Worm (Caenorhabditis elegans) whole organism, mixed stage, embryonic: ENCODE data around the gene C18A3.3.

Experiments
- M03D4.4 ChIP-seq: sonication (generic microtip); optimal IDR thresholded peaks from 2 replicates; lab custom pipeline; 2017; ENCODE audit warnings: mild to moderate bottlenecking, missing genetic modification characterization, missing compliant biosample characterization
- bed-3 ChIP-seq: fragments of 200-800 bp; sonication (Bioruptor generic); optimal IDR thresholded peaks from 3 replicates; lab custom pipeline; 2018; ENCODE audit warnings: mild to moderate bottlenecking, missing genetic modification characterization, moderate library complexity, missing compliant biosample characterization
- blmp-1 ChIP-seq: fragments of 150-350 bp; optimal IDR thresholded peaks from 2 replicates; lab custom pipeline; 2014; ENCODE audit warnings: missing biosample characterization, missing genetic modification characterization
- ceh-39 ChIP-seq: fragments of 150-350 bp; optimal IDR thresholded peaks from 2 replicates; lab custom pipeline; 2014; ENCODE audit warnings: missing biosample characterization, missing genetic modification characterization
- ceh-43 ChIP-seq: fragments of 200-800 bp; sonication (Bioruptor generic); optimal IDR thresholded peaks from 2 replicates; lab custom pipeline; 2018; ENCODE audit warnings: mild to moderate bottlenecking, missing genetic modification characterization, moderate library complexity, missing compliant biosample characterization
- ceh-83 ChIP-seq: fragments of 200-800 bp; sonication (Bioruptor generic); optimal IDR thresholded peaks from 2 replicates; lab custom pipeline; 2018; ENCODE audit warnings: mild to moderate bottlenecking, missing genetic modification characterization, missing compliant biosample characterization
- ces-1 ChIP-seq: fragments of 150-350 bp; optimal IDR thresholded peaks from 2 replicates; lab custom pipeline; 2014; ENCODE audit warnings: missing biosample characterization, missing genetic modification reagents, missing genetic modification characterization
- cnd-1 ChIP-seq: fragments of 200-800 bp; sonication (Bioruptor generic); optimal IDR thresholded peaks from 2 replicates; lab custom pipeline; 2018; ENCODE audit warnings: mild to moderate bottlenecking, missing genetic modification characterization, missing compliant biosample characterization
- drap-1 ChIP-seq: fragments of 200-800 bp; sonication (Bioruptor generic); optimal IDR thresholded peaks from 3 replicates; lab custom pipeline; 2018; ENCODE audit warnings: mild to moderate bottlenecking, missing genetic modification characterization, missing compliant biosample characterization
- elt-1 ChIP-seq: sonication (generic microtip); optimal IDR thresholded peaks from 2 replicates; lab custom pipeline; 2017; ENCODE audit warnings: missing genetic modification characterization, mild to moderate bottlenecking, missing compliant biosample characterization, antibody characterized with exemption, moderate library complexity, borderline replicate concordance; ENCODE audit not compliant: insufficient read depth
- elt-3 ChIP-seq: fragments of 150-350 bp; optimal IDR thresholded peaks from 2 replicates; lab custom pipeline; 2014; ENCODE audit warnings: missing biosample characterization, missing genetic modification characterization
- flh-1 ChIP-seq: fragments of 200-800 bp; sonication (Bioruptor generic); optimal IDR thresholded peaks from 2 replicates; lab custom pipeline; 2018; ENCODE audit warnings: mild to moderate bottlenecking, missing genetic modification characterization, moderate library complexity, missing compliant biosample characterization
- ham-2 ChIP-seq: fragments of 200-800 bp; sonication (Bioruptor generic); optimal IDR thresholded peaks from 2 replicates; lab custom pipeline; 2018; ENCODE audit warnings: mild to moderate bottlenecking, missing genetic modification characterization, missing compliant biosample characterization
- hlh-1 ChIP-seq: fragments of 150-350 bp; optimal IDR thresholded peaks from 2 replicates; lab custom pipeline; 2014; ENCODE audit warnings: missing biosample characterization, missing genetic modification reagents, missing genetic modification characterization
- lin-13 ChIP-seq: fragments of 150-350 bp; optimal IDR thresholded peaks from 2 replicates; lab custom pipeline; 2014; ENCODE audit warnings: missing biosample characterization, missing genetic modification characterization
- lin-32 ChIP-seq: fragments of 200-800 bp; sonication (Bioruptor generic); optimal IDR thresholded peaks from 2 replicates; lab custom pipeline; 2018; ENCODE audit warnings: mild to moderate bottlenecking, missing genetic modification characterization, missing compliant biosample characterization
- lsy-2 ChIP-seq: fragments of 150-350 bp; optimal IDR thresholded peaks from 2 replicates; lab custom pipeline; 2014; ENCODE audit warnings: missing biosample characterization, missing genetic modification characterization
- mab-5 ChIP-seq: fragments of 150-350 bp; optimal IDR thresholded peaks from 2 replicates; lab custom pipeline; 2014; ENCODE audit warnings: missing biosample characterization, missing genetic modification characterization
- mep-1 ChIP-seq: fragments of 150-350 bp; optimal IDR thresholded peaks from 2 replicates; lab custom pipeline; 2017; ENCODE audit warnings: missing biosample characterization, missing genetic modification reagents, missing genetic modification characterization, inconsistent platforms
- mls-2 ChIP-seq: sonication (generic microtip); optimal IDR thresholded peaks from 2 replicates; lab custom pipeline; 2016; ENCODE audit warnings: mild to moderate bottlenecking, missing genetic modification characterization, moderate library complexity, missing compliant biosample characterization
- nhr-12 ChIP-seq: fragments of 150-350 bp; optimal IDR thresholded peaks from 2 replicates; lab custom pipeline; 2014; ENCODE audit warnings: missing biosample characterization, missing genetic modification characterization
- nhr-2 ChIP-seq: fragments of 150-350 bp; optimal IDR thresholded peaks from 2 replicates; lab custom pipeline; 2014; ENCODE audit warnings: missing biosample characterization, missing genetic modification characterization
- nhr-237 ChIP-seq: fragments of 150-350 bp; optimal IDR thresholded peaks from 2 replicates; lab custom pipeline; 2014; ENCODE audit warnings: missing biosample characterization, missing genetic modification characterization
- nhr-28 ChIP-seq: fragments of 150-350 bp; optimal IDR thresholded peaks from 2 replicates; lab custom pipeline; 2014; ENCODE audit warnings: missing biosample characterization, missing genetic modification characterization
- nhr-76 ChIP-seq: sonication (generic microtip); optimal IDR thresholded peaks from 2 replicates; lab custom pipeline; 2017; ENCODE audit warnings: missing biosample characterization, missing genetic modification characterization
- pha-4 ChIP-seq: fragments of 150-350 bp; optimal IDR thresholded peaks from 2 replicates; lab custom pipeline; 2018; ENCODE audit warnings: missing biosample characterization, missing genetic modification reagents, missing genetic modification characterization
- sem-2 ChIP-seq: fragments of 200-800 bp; sonication (Bioruptor generic); optimal IDR thresholded peaks from 2 replicates; lab custom pipeline; 2018; ENCODE audit warnings: mild to moderate bottlenecking, missing genetic modification characterization, missing compliant biosample characterization
- snpc-4 ChIP-seq: fragments of 150-350 bp; optimal IDR thresholded peaks from 2 replicates; lab custom pipeline; 2014; ENCODE audit warnings: missing biosample characterization, missing genetic modification characterization
- sptf-1 ChIP-seq: sonication (generic microtip); optimal IDR thresholded peaks from 2 replicates; lab custom pipeline; 2017; ENCODE audit warnings: mild to moderate bottlenecking, missing genetic modification characterization, moderate library complexity, missing compliant biosample characterization
- tbx-8 ChIP-seq: fragments of 200-800 bp; sonication (Bioruptor generic); optimal IDR thresholded peaks from 2 replicates; lab custom pipeline; 2018; ENCODE audit warnings: mild to moderate bottlenecking, missing genetic modification characterization, moderate library complexity, missing compliant biosample characterization
- unc-120 ChIP-seq: sonication (generic microtip); optimal IDR thresholded peaks from 2 replicates; lab custom pipeline; 2017; ENCODE audit warnings: missing genetic modification characterization, missing compliant biosample characterization; ENCODE audit not compliant: poor library complexity, severe bottlenecking
- unc-39 ChIP-seq: fragments of 150-350 bp; optimal IDR thresholded peaks from 2 replicates; lab custom pipeline; 2014; ENCODE audit warnings: missing biosample characterization, missing genetic modification characterization
- unc-62 ChIP-seq: fragments of 150-350 bp; optimal IDR thresholded peaks from 2 replicates; lab custom pipeline; 2014; ENCODE audit warnings: missing biosample characterization, missing genetic modification reagents, missing genetic modification characterization
- zip-8 ChIP-seq: fragments of 150-350 bp; optimal IDR thresholded peaks from 2 replicates; lab custom pipeline; 2014; ENCODE audit warnings: missing biosample characterization, missing genetic modification characterization
- ztf-11 ChIP-seq: fragments of 150-350 bp; optimal IDR thresholded peaks from 2 replicates; lab custom pipeline; 2014; ENCODE audit warnings: missing biosample characterization, missing genetic modification characterization

Gene C18A3.3

ce11 chrII:5714807-5715206 lies 1.3 kb upstream of the C18A3.3 start, which contains the start of the genes tiar-1 and lelo-4:
tiar-1 (minus strand) TSS chrII:5714823.
lelo-4 (plus strand) TSS chrII:5714924.
- TF ChIP-seq pha-4 (tag; lab: Kevin White, UChicago), result peak; percentile 45
- peak; percentile 53 for TF ChIP-seq lin-13 (tag; lab: Kevin White, UChicago)
- no peak for TF ChIP-seq snpc-4
- no peak for TF ChIP-seq zip-8 (tag; lab: Kevin White, UChicago)
- no peak for TF ChIP-seq unc-120 (tag; lab: Kevin White, UChicago)
- TF ChIP-seq ceh-39 (tag; lab: Kevin White, UChicago), result peak; percentile 47
- TF ChIP-seq ham-2, result no peak
- no peak for TF ChIP-seq nhr-2 (tag; lab: Kevin White, UChicago)
- no peak for TF ChIP-seq nhr-76
- TF ChIP-seq flh-1 (GFP tag; lab: Kevin White, UChicago), result no peak
- no peak for TF ChIP-seq elt-3 (tag; lab: Kevin White, UChicago)
- peak; percentile 46 for TF ChIP-seq hlh-1 (tag; lab: Kevin White, UChicago)
- no peak for TF ChIP-seq lin-32
- no peak for TF ChIP-seq drap-1 (GFP tag; lab: Kevin White, UChicago)
- no peak for TF ChIP-seq nhr-28 (tag; lab: Kevin White, UChicago)
- TF ChIP-seq bed-3 (GFP tag; lab: Kevin White, UChicago), result no peak
- TF ChIP-seq sptf-1 (tag; lab: Kevin White, UChicago), result peak; percentile 35
- no peak for TF ChIP-seq cnd-1 (tag; lab: Kevin White, UChicago)
- TF ChIP-seq sem-2 (GFP tag; lab: Kevin White, UChicago), result no peak
- TF ChIP-seq mab-5 (tag; lab: Kevin White, UChicago), result no peak
- peak; percentile 57 for TF ChIP-seq mls-2 (tag; lab: Kevin White, UChicago)
- TF ChIP-seq ztf-11, result no peak
- no peak for TF ChIP-seq ceh-83
- no peak for TF ChIP-seq blmp-1
- TF ChIP-seq mep-1, result peak; percentile 77
- TF ChIP-seq elt-1, result no peak
- TF ChIP-seq unc-62 (GFP tag; lab: Kevin White, UChicago), result no peak
- TF ChIP-seq tbx-8, result no peak
- peak; percentile 74 for TF ChIP-seq lsy-2 (tag; lab: Kevin White, UChicago)
- no peak for TF ChIP-seq unc-39 (tag; lab: Kevin White, UChicago)
- peak; percentile 7 for TF ChIP-seq M03D4.4 (tag; lab: Kevin White, UChicago)
- TF ChIP-seq ceh-43 (GFP tag; lab: Kevin White, UChicago), result no peak
- TF ChIP-seq ces-1 (GFP tag; lab: Kevin White, UChicago), result no peak
- TF ChIP-seq nhr-237 (tag; lab: Kevin White, UChicago), result peak; percentile 49
- TF ChIP-seq nhr-12 (tag; lab: Kevin White, UChicago), result no peak

- no peak for TF ChIP-seq lin-32
- no peak for TF ChIP-seq elt-3 (tag; lab: Kevin White, UChicago)
- no peak for TF ChIP-seq pha-4 (tag; lab: Kevin White, UChicago)
- no peak for TF ChIP-seq mep-1
- TF ChIP-seq flh-1 (GFP tag; lab: Kevin White, UChicago), result no peak
- no peak for TF ChIP-seq hlh-1 (tag; lab: Kevin White, UChicago)
- TF ChIP-seq bed-3 (GFP tag; lab: Kevin White, UChicago), result no peak
- no peak for TF ChIP-seq unc-39 (tag; lab: Kevin White, UChicago)
- no peak for TF ChIP-seq elt-1
- no peak for TF ChIP-seq M03D4.4 (tag; lab: Kevin White, UChicago)
- TF ChIP-seq unc-62 (GFP tag; lab: Kevin White, UChicago), result no peak
- TF ChIP-seq nhr-28 (tag; lab: Kevin White, UChicago), result no peak
- TF ChIP-seq nhr-2 (tag; lab: Kevin White, UChicago), result no peak
- TF ChIP-seq ces-1 (GFP tag; lab: Kevin White, UChicago), result no peak
- TF ChIP-seq mab-5 (tag; lab: Kevin White, UChicago), result no peak
- TF ChIP-seq, all 35 proteins: peak for 0
These were observed 1.7 kb downstream of the C18A3.3 start, which contains the start of gene zipt-3 for ce11 chrII:5717831-5718230. zipt-3 (plus strand) TSS chrII:5718131.

ce11 chrII:5719848-5720247 lies 3.7 kb downstream of the C18A3.3 start, which contains the start of gene damt-1:
damt-1 (plus strand) TSS chrII:5720148.
- TF ChIP-seq bed-3 (GFP tag; lab: Kevin White, UChicago), result no peak
- TF ChIP-seq lsy-2 (tag; lab: Kevin White, UChicago), result no peak
- TF ChIP-seq sptf-1 (tag; lab: Kevin White, UChicago), result no peak
